Fruit fly (Drosophila melanogaster) S2 (cell line): Measurements from ENCODE around the gene CG4462.

ENCODE experiments used
- CG8478 ChIP-seq: fragments of >200 bp; optimal IDR thresholded peaks from 2 replicates; lab custom pipeline; 2018
- CTCF ChIP-seq, 2 experiments: fragments of >200 bp; optimal IDR thresholded peaks; 2 replicates each; lab custom pipeline; 2018

dm6 chr3R:19968695-19969094, 43.5 kb upstream of the CG4462 start:
- TF ChIP-seq CG8478 (lab: Kevin White, UChicago) (no peak), CTCF (optimal IDR thresholded peaks at IDR 0.05; lab: Kevin White, UChicago) (no peak)
